Comparison of ENCODE assay signal across 8 worm cellular contexts in genomic region chrX:986463-986862, ce11.
A peak's percentile ranks its signal among the peaks of the same experiment; 100 is the strongest.
TF ChIP-seq lines count a peak whose summit lies in the region.

No protein-coding gene starts in this region.

TF ChIP-seq in whole organism, L1 larva, 84 proteins besides CTCF, POLR2A, EP300 and RAD21:
- TF ChIP-seq unc-86 (tag; optimal IDR thresholded peaks at IDR 0.05; lab: Kevin White, UChicago), result no peak
- TF ChIP-seq nhr-47 (tag; optimal IDR thresholded peaks at IDR 0.05; lab: Kevin White, UChicago), result peak; percentile 2
- no peak for TF ChIP-seq efl-3 (GFP tag; optimal IDR thresholded peaks at IDR 0.05; lab: Kevin White, UChicago)
- TF ChIP-seq snpc-4 (tag; optimal IDR thresholded peaks at IDR 0.05; lab: Kevin White, UChicago), result peak; percentile 80

TF ChIP-seq in whole organism, L2 larva, 48 proteins besides CTCF, POLR2A, EP300 and RAD21:
- TF ChIP-seq peb-1 (tag; optimal IDR thresholded peaks at IDR 0.05; lab: Kevin White, UChicago) (no peak), ceh-82 (tag; optimal IDR thresholded peaks at IDR 0.05; lab: Kevin White, UChicago) (no peak), nhr-6 (tag; optimal IDR thresholded peaks at IDR 0.05; lab: Kevin White, UChicago) (no peak), mab-5 (tag; optimal IDR thresholded peaks at IDR 0.05; lab: Kevin White, UChicago) (no peak), snpc-4 (tag; optimal IDR thresholded peaks at IDR 0.05; lab: Kevin White, UChicago) (peak; percentile 84)

TF ChIP-seq in whole organism, L3 larva, 47 proteins besides CTCF, POLR2A, EP300 and RAD21:
- TF ChIP-seq mdl-1 (tag; optimal IDR thresholded peaks at IDR 0.05; lab: Kevin White, UChicago) (no peak), nhr-67 (tag; optimal IDR thresholded peaks at IDR 0.05; lab: Kevin White, UChicago) (no peak), snpc-4 (tag; optimal IDR thresholded peaks at IDR 0.05; lab: Kevin White, UChicago) (peak; percentile 74), nhr-12 (tag; optimal IDR thresholded peaks at IDR 0.05; lab: Kevin White, UChicago) (no peak), ceh-9 (tag; optimal IDR thresholded peaks at IDR 0.05; lab: Kevin White, UChicago) (no peak)

TF ChIP-seq in whole organism, L4 larva, 104 proteins besides CTCF, POLR2A, EP300 and RAD21 (continues in another document):
- TF ChIP-seq egl-27 (tag; optimal IDR thresholded peaks at IDR 0.05; lab: Kevin White, UChicago) (no peak), unc-130 (GFP tag; optimal IDR thresholded peaks at IDR 0.05; lab: Kevin White, UChicago) (no peak), lin-39 (tag; optimal IDR thresholded peaks at IDR 0.05; lab: Kevin White, UChicago) (no peak), fos-1 (tag; optimal IDR thresholded peaks at IDR 0.05; lab: Kevin White, UChicago) (no peak), nhr-102 (tag; optimal IDR thresholded peaks at IDR 0.05; lab: Kevin White, UChicago) (peak; percentile 12), php-3 (GFP tag; IDR thresholded peaks at IDR 0.05; lab: Robert Waterston, UW) (no peak), mxl-3 (GFP tag; optimal IDR thresholded peaks at IDR 0.05; lab: Kevin White, UChicago) (no peak), F44E2.7 (GFP tag; IDR thresholded peaks at IDR 0.05; lab: Robert Waterston, UW) (no peak), mdt-29 (GFP tag; IDR thresholded peaks at IDR 0.05; lab: Robert Waterston, UW) (no peak), lin-38 (GFP tag; IDR thresholded peaks at IDR 0.05; lab: Robert Waterston, UW) (no peak), unc-62 (GFP tag; optimal IDR thresholded peaks at IDR 0.05 in 1 of 2; lab: Kevin White, UChicago) (peak in 1 of 2 experiments; percentile 42), unc-62 (tag; optimal IDR thresholded peaks at IDR 0.05; lab: Kevin White, UChicago) (no peak), mxl-2 (GFP tag; conservative IDR thresholded peaks at IDR 0.05; lab: Robert Waterston, UW) (no peak), ceh-20 (GFP tag; IDR thresholded peaks at IDR 0.05; lab: Robert Waterston, UW) (no peak), snpc-1.2 (GFP tag; IDR thresholded peaks at IDR 0.05; lab: Robert Waterston, UW) (no peak), nhr-25 (tag; optimal IDR thresholded peaks at IDR 0.05; lab: Kevin White, UChicago; ENCODE audit: borderline replicate concordance, insufficient read depth) (no peak)

TF ChIP-seq in whole organism, early embryonic, 17 proteins besides CTCF, POLR2A, EP300 and RAD21:
- TF ChIP-seq tra-4 (tag; optimal IDR thresholded peaks at IDR 0.05; lab: Kevin White, UChicago) (no peak), hmg-4 (GFP tag; optimal IDR thresholded peaks at IDR 0.05; lab: Kevin White, UChicago) (peak; percentile 43), pes-1 (GFP tag; IDR thresholded peaks at IDR 0.05; lab: Robert Waterston, UW) (peak; percentile 34; the same call in 1 of the 2 replicates), tbx-37 (GFP tag; conservative IDR thresholded peaks at IDR 0.05; lab: Robert Waterston, UW) (0 out of 2 replicates have a peak, but pooled peaks have one; percentile 5), scrt-1 (GFP tag; IDR thresholded peaks at IDR 0.05; lab: Robert Waterston, UW) (no peak)

TF ChIP-seq in whole organism, late embryonic, 69 proteins besides CTCF, POLR2A, EP300 and RAD21:
- no peak for TF ChIP-seq ama-1 (optimal IDR thresholded peaks at IDR 0.05; lab: Kevin White, UChicago)
- peak; percentile 61 for TF ChIP-seq elt-4 (tag; optimal IDR thresholded peaks at IDR 0.05; lab: Kevin White, UChicago)
- no peak for TF ChIP-seq ceh-18 (tag; optimal IDR thresholded peaks at IDR 0.05; lab: Kevin White, UChicago)
- peak; percentile 19 for TF ChIP-seq ref-2 (tag; optimal IDR thresholded peaks at IDR 0.05; lab: Kevin White, UChicago)
- TF ChIP-seq ttx-3 (tag; optimal IDR thresholded peaks at IDR 0.05; lab: Kevin White, UChicago), result no peak
- TF ChIP-seq pat-9 (tag; optimal IDR thresholded peaks at IDR 0.05; lab: Kevin White, UChicago), result no peak
- TF ChIP-seq gmeb-2 (tag; optimal IDR thresholded peaks at IDR 0.05; lab: Kevin White, UChicago), result no peak
- TF ChIP-seq ceh-45 (GFP tag; IDR thresholded peaks at IDR 0.05; lab: Robert Waterston, UW), result no peak
- no peak for TF ChIP-seq pqm-1 (tag; optimal IDR thresholded peaks at IDR 0.05; lab: Kevin White, UChicago)
- TF ChIP-seq ets-4 (tag; optimal IDR thresholded peaks at IDR 0.05; lab: Kevin White, UChicago), result no peak
- no peak for TF ChIP-seq Y22D7AL.16 (tag; optimal IDR thresholded peaks at IDR 0.05; lab: Kevin White, UChicago)
- peak; percentile 22 for TF ChIP-seq sdc-2 (tag; optimal IDR thresholded peaks at IDR 0.05; lab: Kevin White, UChicago)
- TF ChIP-seq ceh-48 (tag; optimal IDR thresholded peaks at IDR 0.05; lab: Kevin White, UChicago), result no peak
- TF ChIP-seq T23F11.4 (GFP tag; optimal IDR thresholded peaks at IDR 0.05; lab: Kevin White, UChicago), result no peak
- peak; percentile 18 for TF ChIP-seq sox-4 (tag; optimal IDR thresholded peaks at IDR 0.05; lab: Kevin White, UChicago)
- TF ChIP-seq ceh-34 (tag; optimal IDR thresholded peaks at IDR 0.05; lab: Kevin White, UChicago), result peak; percentile 20
- no peak for TF ChIP-seq K02D7.2 (tag; optimal IDR thresholded peaks at IDR 0.05; lab: Kevin White, UChicago)
- no peak for TF ChIP-seq hlh-6 (tag; optimal IDR thresholded peaks at IDR 0.05; lab: Kevin White, UChicago)
- no peak for TF ChIP-seq hlh-13 (GFP tag; optimal IDR thresholded peaks at IDR 0.05; lab: Kevin White, UChicago)
- no peak for TF ChIP-seq ceh-2 (tag; optimal IDR thresholded peaks at IDR 0.05; lab: Kevin White, UChicago)
- no peak for TF ChIP-seq ceh-9 (tag; optimal IDR thresholded peaks at IDR 0.05; lab: Kevin White, UChicago)

TF ChIP-seq in whole organism, midembryonic, 9 proteins besides CTCF, POLR2A, EP300 and RAD21:
- TF ChIP-seq klf-2 (GFP tag; conservative IDR thresholded peaks at IDR 0.05; lab: Robert Waterston, UW), result no peak
- TF ChIP-seq ref-1 (GFP tag; conservative IDR thresholded peaks at IDR 0.05; lab: Robert Waterston, UW), result no peak
- TF ChIP-seq ztf-23 (GFP tag; IDR thresholded peaks at IDR 0.05; lab: Robert Waterston, UW), result peak; percentile 38; the same call in 1 of the 2 replicates
- TF ChIP-seq med-1 (GFP tag; optimal IDR thresholded peaks at IDR 0.05; lab: Kevin White, UChicago; ENCODE audit: insufficient read depth), result no peak
- no peak for TF ChIP-seq ztf-29 (GFP tag; IDR thresholded peaks at IDR 0.05; lab: Robert Waterston, UW)
- no peak for TF ChIP-seq cog-1 (tag; optimal IDR thresholded peaks at IDR 0.05; lab: Kevin White, UChicago)
- TF ChIP-seq T22C8.4 (GFP tag; IDR thresholded peaks at IDR 0.05; lab: Robert Waterston, UW), result no peak
- TF ChIP-seq flt-1 (GFP tag; IDR thresholded peaks at IDR 0.05; lab: Robert Waterston, UW), result peak; percentile 39; the same call in 1 of the 2 replicates
- TF ChIP-seq tab-1 (GFP tag; IDR thresholded peaks at IDR 0.05; lab: Robert Waterston, UW), result no peak

TF ChIP-seq in whole organism, young adult, 124 proteins besides CTCF, POLR2A, EP300 and RAD21:
- TF ChIP-seq F52B5.7 (tag; optimal IDR thresholded peaks at IDR 0.05; lab: Kevin White, UChicago), result no peak
- TF ChIP-seq zim-3 (tag; optimal IDR thresholded peaks at IDR 0.05; lab: Kevin White, UChicago), result peak; percentile 37
- no peak for TF ChIP-seq B0035.1 (tag; optimal IDR thresholded peaks at IDR 0.05; lab: Kevin White, UChicago)
- TF ChIP-seq snpc-4 (GFP tag; optimal IDR thresholded peaks at IDR 0.05; lab: Kevin White, UChicago), result peak; percentile 61
- peak; percentile 37 to 87 (median 72) for TF ChIP-seq snpc-4 (tag; optimal IDR thresholded peaks at IDR 0.05; lab: Kevin White, UChicago)
- 0 out of 2 replicates have a peak, but pooled peaks have one; percentile 20 for TF ChIP-seq dox-1 (GFP tag; IDR thresholded peaks at IDR 0.05; lab: Robert Waterston, UW)
- 0 out of 2 replicates have a peak, but pooled peaks have one; percentile 11 for TF ChIP-seq egl-18 (GFP tag; IDR thresholded peaks at IDR 0.05; lab: Robert Waterston, UW)
- TF ChIP-seq nfya-2 (GFP tag; IDR thresholded peaks at IDR 0.05; lab: Robert Waterston, UW), result 0 out of 2 replicates have a peak, but pooled peaks have one; percentile 43
- TF ChIP-seq attf-6 (GFP tag; IDR thresholded peaks at IDR 0.05; lab: Robert Waterston, UW), result no peak
- no peak for TF ChIP-seq hmg-20 (GFP tag; IDR thresholded peaks at IDR 0.05; lab: Robert Waterston, UW)
- TF ChIP-seq mcd-1 (GFP tag; IDR thresholded peaks at IDR 0.05; lab: Robert Waterston, UW), result 0 out of 2 replicates have a peak, but pooled peaks have one; percentile 16
- TF ChIP-seq F49E8.2 (tag; optimal IDR thresholded peaks at IDR 0.05; lab: Kevin White, UChicago; ENCODE audit: insufficient read depth), result no peak
- peak; percentile 90 for TF ChIP-seq zfh-2 (GFP tag; conservative IDR thresholded peaks at IDR 0.05; lab: Robert Waterston, UW)
- TF ChIP-seq pbrm-1 (GFP tag; IDR thresholded peaks at IDR 0.05; lab: Robert Waterston, UW), result no peak
